Fruit fly (Drosophila melanogaster) S2 (cell line): ENCODE measurements around the gene Eig71Eg.

ENCODE experiments used
- CG8478 ChIP-seq: fragments of >200 bp; optimal IDR thresholded peaks from 2 replicates; lab custom pipeline; 2018
- CTCF ChIP-seq, 2 experiments: fragments of >200 bp; optimal IDR thresholded peaks; 2 replicates each; lab custom pipeline; 2018

dm6 chr3L:15655910-15656309 lies 1.5 kb upstream of the Eig71Eg start, which contains the start of gene Eig71Ee:
- TF ChIP-seq CG8478 (lab: Kevin White, UChicago), result no peak
- TF ChIP-seq CTCF (optimal IDR thresholded peaks at IDR 0.05; lab: Kevin White, UChicago), result no peak
